Fruit fly (Drosophila melanogaster) whole organism, embryonic: ENCODE data around the gene CG4594.
A peak's percentile ranks its signal among the peaks of the same experiment; 100 is the strongest.

Source experiments
- Bgb ChIP-seq: fragments of 200-800 bp; sonication (Bioruptor generic); IDR thresholded peaks from 2 replicates; pipeline ENCODE4 v1.3.6; 2022; ENCODE audit warnings: missing biosample characterization, missing genetic modification characterization; ENCODE audit not compliant: partially characterized antibody
- BtbVII ChIP-seq: fragments of 200-800 bp; sonication (Bioruptor generic); optimal IDR thresholded peaks from 3 replicates; lab custom pipeline; 2017; ENCODE audit warnings: missing biosample characterization, mild to moderate bottlenecking, missing genetic modification characterization
- Bteb2 ChIP-seq: fragments of 200-800 bp; sonication (Bioruptor generic); optimal IDR thresholded peaks from 2 replicates; lab custom pipeline; 2016; ENCODE audit warnings: missing biosample characterization, missing genetic modification characterization
- CG11093 ChIP-seq: fragments of 200-800 bp; sonication (Bioruptor generic); IDR thresholded peaks from 3 replicates; pipeline ENCODE4 v1.3.6; 2022; ENCODE audit warnings: missing biosample characterization, missing genetic modification characterization
- CG1233 ChIP-seq: fragments of 200-800 bp; sonication (Bioruptor generic); optimal IDR thresholded peaks from 4 replicates; lab custom pipeline; 2018; ENCODE audit warnings: missing biosample characterization, mild to moderate bottlenecking, missing genetic modification characterization
- CG12769 ChIP-seq: fragments of 200-800 bp; sonication (Bioruptor generic); optimal IDR thresholded peaks from 2 replicates; lab custom pipeline; 2019; ENCODE audit warnings: missing biosample characterization, mild to moderate bottlenecking, missing genetic modification characterization, moderate library complexity
- CG13296 ChIP-seq: fragments of 200-800 bp; sonication (Bioruptor generic); optimal IDR thresholded peaks from 3 replicates; lab custom pipeline; 2018; ENCODE audit warnings: missing biosample characterization, mild to moderate bottlenecking, missing genetic modification characterization
- CG13624 ChIP-seq: fragments of 200-800 bp; sonication (Bioruptor generic); optimal IDR thresholded peaks from 2 replicates; lab custom pipeline; 2016; ENCODE audit warnings: missing biosample characterization, missing genetic modification characterization
- CG15514 ChIP-seq: fragments of 200-800 bp; sonication (Bioruptor generic); optimal IDR thresholded peaks from 3 replicates; lab custom pipeline; 2017; ENCODE audit warnings: missing biosample characterization, missing genetic modification characterization, mild to moderate bottlenecking, moderate library complexity, missing genetic modification reagents
- CG1647 ChIP-seq: fragments of 200-800 bp; sonication (Bioruptor generic); optimal IDR thresholded peaks from 3 replicates; lab custom pipeline; 2016; ENCODE audit warnings: missing biosample characterization, missing genetic modification characterization
- CG17361 ChIP-seq: fragments of 200-800 bp; sonication (Bioruptor generic); IDR thresholded peaks from 3 replicates; pipeline ENCODE4 v1.3.6; 2022; ENCODE audit warnings: missing biosample characterization, missing genetic modification characterization
- CG17568 ChIP-seq: fragments of 200-800 bp; sonication (Bioruptor generic); optimal IDR thresholded peaks from 2 replicates; lab custom pipeline; 2018; ENCODE audit warnings: missing biosample characterization, mild to moderate bottlenecking, missing genetic modification characterization, moderate library complexity
- CG34422 ChIP-seq: fragments of 200-800 bp; sonication (Bioruptor generic); IDR thresholded peaks from 3 replicates; pipeline ENCODE4 v1.3.6; 2022; ENCODE audit warnings: missing biosample characterization, missing genetic modification characterization
- CG4854 ChIP-seq: fragments of 200-800 bp; sonication (Bioruptor generic); optimal IDR thresholded peaks from 2 replicates; lab custom pipeline; 2016; ENCODE audit warnings: missing biosample characterization, missing genetic modification characterization, inconsistent platforms
- CG9215 ChIP-seq: fragments of 200-800 bp; sonication (Bioruptor generic); IDR thresholded peaks from 2 replicates; pipeline ENCODE4 v1.3.6; 2022; ENCODE audit warnings: missing biosample characterization, missing genetic modification characterization
- CG9817 ChIP-seq: fragments of 200-800 bp; sonication (Bioruptor generic); optimal IDR thresholded peaks from 2 replicates; lab custom pipeline; 2018; ENCODE audit warnings: missing biosample characterization, mild to moderate bottlenecking, missing genetic modification characterization, moderate library complexity
- Dbx ChIP-seq: fragments of 200-800 bp; sonication (Bioruptor generic); IDR thresholded peaks from 3 replicates; pipeline ENCODE4 v1.3.6; 2022; ENCODE audit warnings: missing biosample characterization, missing genetic modification characterization
- Doc3 ChIP-seq: fragments of 200-800 bp; sonication (Bioruptor generic); IDR thresholded peaks from 3 replicates; pipeline ENCODE4 v1.3.6; 2022; ENCODE audit warnings: missing biosample characterization, missing genetic modification characterization; ENCODE audit not compliant: partially characterized antibody
- Ets97D ChIP-seq: fragments of 200-800 bp; sonication (Bioruptor generic); optimal IDR thresholded peaks from 3 replicates; lab custom pipeline; 2016; ENCODE audit warnings: missing biosample characterization, missing genetic modification characterization
- Fer1 ChIP-seq: fragments of 200-800 bp; sonication (Bioruptor generic); optimal IDR thresholded peaks from 2 replicates; lab custom pipeline; 2017; ENCODE audit warnings: missing biosample characterization, mild to moderate bottlenecking, missing genetic modification characterization
- Hr78 ChIP-seq, 2 experiments: fragments of 200-800 bp in 1 of 2; fragments of >200 bp in 1 of 2; sonication (Bioruptor generic) in 1 of 2; optimal IDR thresholded peaks; 2 replicates each; lab custom pipeline; 2017 to 2019; ENCODE audit warnings: missing biosample characterization in 2 of 2, missing genetic modification characterization in 2 of 2, mild to moderate bottlenecking in 1 of 2, moderate library complexity in 1 of 2
- MBD-R2 ChIP-seq: fragments of 200-800 bp; sonication (Bioruptor generic); IDR thresholded peaks from 2 replicates; pipeline ENCODE4 v1.3.6; 2022; ENCODE audit warnings: missing biosample characterization, missing genetic modification characterization
- MTF-1 ChIP-seq: fragments of 200-800 bp; sonication (Bioruptor generic); optimal IDR thresholded peaks from 2 replicates; lab custom pipeline; 2018; ENCODE audit warnings: missing biosample characterization, mild to moderate bottlenecking, missing genetic modification characterization, borderline replicate concordance
- Max ChIP-seq: fragments of 200-800 bp; sonication (Bioruptor generic); optimal IDR thresholded peaks from 2 replicates; lab custom pipeline; 2016; ENCODE audit warnings: missing biosample characterization, mild to moderate bottlenecking, missing genetic modification characterization
- Med ChIP-seq: fragments of 200-800 bp; sonication (Bioruptor generic); peaks from one replicate; lab custom pipeline; 2016; ENCODE audit warnings: missing biosample characterization, missing genetic modification characterization, mild to moderate bottlenecking, inconsistent platforms, moderate library complexity
- Oli ChIP-seq: fragments of 200-800 bp; sonication (Bioruptor generic); optimal IDR thresholded peaks from 2 replicates; lab custom pipeline; 2018; ENCODE audit warnings: missing biosample characterization, mild to moderate bottlenecking, missing genetic modification characterization, moderate library complexity
- Sry-β ChIP-seq: fragments of 200-800 bp; sonication (Bioruptor generic); optimal IDR thresholded peaks from 2 replicates; lab custom pipeline; 2018; ENCODE audit warnings: missing biosample characterization, mild to moderate bottlenecking, missing genetic modification characterization, moderate library complexity
- Stat92E ChIP-seq, 3 experiments: fragments of >200 bp in 2 of 3; fragments of 200-800 bp in 1 of 3; sonication (Bioruptor generic) in 1 of 3; optimal IDR thresholded peaks; 2 replicates each; lab custom pipeline; 2017 to 2019; ENCODE audit warnings: missing biosample characterization in 3 of 3, missing genetic modification characterization in 3 of 3, mild to moderate bottlenecking in 1 of 3, moderate library complexity in 1 of 3
- Vsx1 ChIP-seq: fragments of 200-800 bp; sonication (Bioruptor generic); optimal IDR thresholded peaks from 2 replicates; lab custom pipeline; 2017; ENCODE audit warnings: missing biosample characterization, mild to moderate bottlenecking, missing genetic modification characterization, missing genetic modification reagents
- YL-1 ChIP-seq: fragments of 200-800 bp; sonication (Bioruptor generic); optimal IDR thresholded peaks from 3 replicates; lab custom pipeline; 2017; ENCODE audit warnings: missing biosample characterization, mild to moderate bottlenecking, missing genetic modification characterization
- cato ChIP-seq: fragments of 200-800 bp; sonication (Bioruptor generic); optimal IDR thresholded peaks from 2 replicates; lab custom pipeline; 2016; ENCODE audit warnings: missing biosample characterization, missing genetic modification characterization, borderline replicate concordance
- chm ChIP-seq: fragments of 200-800 bp; sonication (Bioruptor generic); IDR thresholded peaks from 2 replicates; pipeline ENCODE4 v1.3.6; 2022; ENCODE audit warnings: missing biosample characterization, missing genetic modification characterization
- dati ChIP-seq: fragments of 200-800 bp; sonication (Bioruptor generic); IDR thresholded peaks from 2 replicates; pipeline ENCODE4 v1.3.6; 2022; ENCODE audit warnings: missing biosample characterization, missing genetic modification characterization
- ftz-f1 ChIP-seq: fragments of 200-800 bp; sonication (Bioruptor generic); optimal IDR thresholded peaks from 2 replicates; lab custom pipeline; 2016; ENCODE audit warnings: missing biosample characterization, missing genetic modification characterization
- fu2 ChIP-seq: fragments of 200-800 bp; sonication (Bioruptor generic); optimal IDR thresholded peaks from 2 replicates; lab custom pipeline; 2016; ENCODE audit warnings: missing biosample characterization, missing genetic modification characterization
- gsb ChIP-seq: fragments of 200-800 bp; sonication (Bioruptor generic); IDR thresholded peaks from 2 replicates; pipeline ENCODE4 v1.3.6; 2022; ENCODE audit warnings: missing biosample characterization, missing genetic modification characterization
- hbn ChIP-seq: fragments of 200-800 bp; sonication (Bioruptor generic); IDR thresholded peaks from 2 replicates; pipeline ENCODE4 v1.3.6; 2022; ENCODE audit warnings: missing biosample characterization, missing genetic modification characterization; ENCODE audit not compliant: partially characterized antibody
- kah ChIP-seq: fragments of 200-800 bp; sonication (Bioruptor generic); optimal IDR thresholded peaks from 2 replicates; lab custom pipeline; 2018; ENCODE audit warnings: missing biosample characterization, mild to moderate bottlenecking, missing genetic modification characterization
- lab ChIP-seq: fragments of 200-800 bp; sonication (Bioruptor generic); optimal IDR thresholded peaks from 3 replicates; lab custom pipeline; 2017; ENCODE audit warnings: missing biosample characterization, missing genetic modification characterization, mild to moderate bottlenecking, moderate library complexity, missing genetic modification reagents
- nom ChIP-seq: fragments of 200-800 bp; sonication (Bioruptor generic); optimal IDR thresholded peaks from 2 replicates; lab custom pipeline; 2017; ENCODE audit warnings: missing biosample characterization, missing genetic modification characterization, mild to moderate bottlenecking, moderate library complexity, missing genetic modification reagents
- onecut ChIP-seq: fragments of 200-800 bp; sonication (Bioruptor generic); IDR thresholded peaks from 2 replicates; pipeline ENCODE4 v1.3.6; 2022; ENCODE audit warnings: missing biosample characterization, missing genetic modification characterization
- psq ChIP-seq: fragments of 200-800 bp; sonication (Bioruptor generic); optimal IDR thresholded peaks from 2 replicates; lab custom pipeline; 2017; ENCODE audit warnings: missing biosample characterization, missing genetic modification characterization
- seq ChIP-seq: fragments of 200-800 bp; sonication (Bioruptor generic); IDR thresholded peaks from 2 replicates; pipeline ENCODE4 v1.3.6; 2022; ENCODE audit warnings: missing biosample characterization, missing genetic modification characterization
- sim ChIP-seq: fragments of 200-800 bp; sonication (Bioruptor generic); IDR thresholded peaks from 2 replicates; pipeline ENCODE4 v1.3.6; 2022; ENCODE audit warnings: missing biosample characterization, missing genetic modification characterization
- sug ChIP-seq: fragments of 200-800 bp; optimal IDR thresholded peaks from 2 replicates; lab custom pipeline; 2019; ENCODE audit warnings: missing biosample characterization, mild to moderate bottlenecking, missing genetic modification characterization, moderate library complexity
- tna ChIP-seq: fragments of 200-800 bp; sonication (Bioruptor generic); IDR thresholded peaks from 2 replicates; pipeline ENCODE4 v1.3.6; 2022; ENCODE audit warnings: missing biosample characterization, missing genetic modification characterization; ENCODE audit not compliant: partially characterized antibody
- trem ChIP-seq: fragments of 200-800 bp; optimal IDR thresholded peaks from 3 replicates; lab custom pipeline; 2019; ENCODE audit warnings: missing biosample characterization, mild to moderate bottlenecking, missing genetic modification characterization, moderate library complexity
- unpg ChIP-seq: fragments of 200-800 bp; sonication (Bioruptor generic); optimal IDR thresholded peaks from 3 replicates; lab custom pipeline; 2018; ENCODE audit warnings: missing biosample characterization, mild to moderate bottlenecking, missing genetic modification characterization, moderate library complexity
- wek ChIP-seq: fragments of 200-800 bp; sonication (Bioruptor generic); optimal IDR thresholded peaks from 3 replicates; lab custom pipeline; 2018; ENCODE audit warnings: missing biosample characterization, mild to moderate bottlenecking, missing genetic modification characterization, moderate library complexity

The CG4594 gene

dm6 chr2L:9894871-9895364 lies 25.0 kb upstream of the CG4594 start, which contains the start of gene Bka (continued):
- TF ChIP-seq unpg (GFP tag; lab: Kevin White, UChicago): peak; percentile 54
- TF ChIP-seq Stat92E (GFP tag; optimal IDR thresholded peaks at IDR 0.05; lab: Kevin White, UChicago): peak in 1 of 3 experiments; percentile 78
- TF ChIP-seq nom (GFP tag; lab: Kevin White, UChicago): peak; percentile 53
- TF ChIP-seq CG17361 (GFP tag; lab: Robert Waterston, UW): peak; percentile 66; the same call in 2 of the 3 replicates
- peak; percentile 34; the same call in 1 of the 2 replicates for TF ChIP-seq onecut (GFP tag; lab: Robert Waterston, UW)
- peak; percentile 95 for TF ChIP-seq Ets97D (GFP tag; lab: Kevin White, UChicago)
- peak; percentile 53; the same call in 2 of the 3 replicates for TF ChIP-seq Dbx (GFP tag; lab: Robert Waterston, UW)
- TF ChIP-seq CG4854 (GFP tag; lab: Kevin White, UChicago): peak; percentile 29
- peak; percentile 98 for TF ChIP-seq hbn (GFP tag; lab: Robert Waterston, UW)
- TF ChIP-seq sim (GFP tag; lab: Robert Waterston, UW): no peak
- peak; percentile 78 for TF ChIP-seq CG17568 (GFP tag; lab: Kevin White, UChicago)
- no peak for TF ChIP-seq Hr78 (GFP tag; optimal IDR thresholded peaks at IDR 0.05; lab: Kevin White, UChicago)
- TF ChIP-seq CG1647: no peak
- no peak for TF ChIP-seq Bteb2 (GFP tag; lab: Kevin White, UChicago)
- peak; percentile 55 for TF ChIP-seq CG12769 (tag; lab: Kevin White, UChicago)
- no peak for TF ChIP-seq Sry-β
- TF ChIP-seq psq (GFP tag; lab: Kevin White, UChicago): no peak
- TF ChIP-seq Fer1 (GFP tag; lab: Kevin White, UChicago): peak; percentile 81
- TF ChIP-seq wek (GFP tag; lab: Kevin White, UChicago): peak; percentile 40
- TF ChIP-seq Bgb (GFP tag; lab: Robert Waterston, UW): peak; percentile 96
- peak; percentile 72 for TF ChIP-seq Vsx1 (GFP tag; lab: Kevin White, UChicago)
- TF ChIP-seq CG13296: peak; percentile 73
- TF ChIP-seq ftz-f1 (GFP tag; lab: Kevin White, UChicago): no peak
- TF ChIP-seq CG34422: peak; percentile 55; the same call in 1 of the 3 replicates
- peak; percentile 86 for TF ChIP-seq CG15514 (GFP tag; lab: Kevin White, UChicago)
- peak; percentile 64 for TF ChIP-seq CG1233 (GFP tag; lab: Kevin White, UChicago)
- TF ChIP-seq sug (tag; lab: Kevin White, UChicago): peak; percentile 75
- no peak for TF ChIP-seq CG9215
- TF ChIP-seq YL-1: peak; percentile 96
- TF ChIP-seq trem (tag; lab: Kevin White, UChicago): peak; percentile 92
- TF ChIP-seq fu2 (GFP tag; lab: Kevin White, UChicago): no peak
- TF ChIP-seq gsb (GFP tag; lab: Robert Waterston, UW): no peak
- peak; percentile 51 for TF ChIP-seq MTF-1 (GFP tag; lab: Kevin White, UChicago)
- TF ChIP-seq Med (GFP tag; lab: Kevin White, UChicago): peak; percentile 93
- TF ChIP-seq Max (GFP tag; lab: Kevin White, UChicago): peak; percentile 73
- peak; percentile 72 for TF ChIP-seq lab (GFP tag; lab: Kevin White, UChicago)
- peak; percentile 45 for TF ChIP-seq kah (GFP tag; lab: Kevin White, UChicago)
- no peak for TF ChIP-seq dati (GFP tag; lab: Robert Waterston, UW)
- peak; percentile 99 for TF ChIP-seq Doc3 (GFP tag; lab: Robert Waterston, UW)
- peak; percentile 31 for TF ChIP-seq cato
- no peak for TF ChIP-seq CG11093
- TF ChIP-seq BtbVII (GFP tag; lab: Kevin White, UChicago): peak; percentile 48
- peak; percentile 31 for TF ChIP-seq Oli
- TF ChIP-seq chm: peak; percentile 31; the same call in 1 of the 2 replicates
- TF ChIP-seq CG13624: peak; percentile 31
- peak; percentile 30 for TF ChIP-seq CG9817 (tag; lab: Kevin White, UChicago)
- TF ChIP-seq tna (GFP tag; lab: Robert Waterston, UW): peak; percentile 92
- no peak for TF ChIP-seq seq (GFP tag; lab: Robert Waterston, UW)
- peak; percentile 65 for TF ChIP-seq MBD-R2 (GFP tag; lab: Robert Waterston, UW)
